Worm (Caenorhabditis elegans): Measurements from ENCODE around the gene gpa-2.

gpa-2 gene

ce11 chrV:8357756-8358155 lies 13.0 kb upstream of the gpa-2 start:
- TF ChIP-seq F10B5.3 (tag; optimal IDR thresholded peaks at IDR 0.05) = no peak
- no peak for TF ChIP-seq nhr-102 (tag; optimal IDR thresholded peaks at IDR 0.05)
- no peak for TF ChIP-seq ztf-7 (tag; optimal IDR thresholded peaks at IDR 0.05)
- TF ChIP-seq sdz-12 (GFP tag; optimal IDR thresholded peaks at IDR 0.05) = no peak
- TF ChIP-seq aha-1 (tag) = peak; percentile 92
- TF ChIP-seq ctbp-1 (GFP tag; IDR thresholded peaks at IDR 0.05) = no peak

- TF ChIP-seq aha-1 (tag) (peak; percentile 79), lin-38 (GFP tag; IDR thresholded peaks at IDR 0.05) (no peak), hlh-30 (tag; optimal IDR thresholded peaks at IDR 0.05; ENCODE audit: insufficient read depth) (no peak)
These were observed 12.1 kb upstream of the gpa-2 start for ce11 chrV:8358702-8359101.

- TF ChIP-seq mdt-29 (GFP tag; IDR thresholded peaks at IDR 0.05) (no peak), arid-1 (GFP tag; conservative IDR thresholded peaks at IDR 0.05) (no peak), mdl-1 (tag; optimal IDR thresholded peaks at IDR 0.05) (no peak), daf-16 (GFP tag; optimal IDR thresholded peaks at IDR 0.05) (no peak), daf-16 (tag; optimal IDR thresholded peaks at IDR 0.05) (peak; percentile 71), lin-13 (GFP tag; optimal IDR thresholded peaks at IDR 0.05) (no peak), spr-3 (GFP tag; optimal IDR thresholded peaks at IDR 0.05) (no peak), zfp-3 (GFP tag; conservative IDR thresholded peaks at IDR 0.05) (no peak), ceh-32 (tag; optimal IDR thresholded peaks at IDR 0.05; ENCODE audit: poor library complexity) (no peak), nhr-48 (tag; optimal IDR thresholded peaks at IDR 0.05) (peak; percentile 33), aly-2 (tag; optimal IDR thresholded peaks at IDR 0.05) (no peak), madf-9 (GFP tag; conservative IDR thresholded peaks at IDR 0.05) (no peak), Y5F2A.4 (GFP tag; optimal IDR thresholded peaks at IDR 0.05) (no peak), nhr-77 (tag; optimal IDR thresholded peaks at IDR 0.05) (peak; percentile 71), dpl-1 (GFP tag; optimal IDR thresholded peaks at IDR 0.05) (peak; percentile 80), ZK337.2 (GFP tag; IDR thresholded peaks at IDR 0.05) (no peak), T20F7.1 (GFP tag; optimal IDR thresholded peaks at IDR 0.05) (peak; percentile 72), lsy-2 (tag; optimal IDR thresholded peaks at IDR 0.05) (peak in 1 of 2 experiments; percentile 87), nhr-28 (tag; optimal IDR thresholded peaks at IDR 0.05) (peak; percentile 69), rbr-2 (tag; optimal IDR thresholded peaks at IDR 0.05) (peak; percentile 26), dve-1 (tag; optimal IDR thresholded peaks at IDR 0.05; ENCODE audit: insufficient read depth) (peak; percentile 89), hlh-30 (tag; optimal IDR thresholded peaks at IDR 0.05; ENCODE audit: insufficient read depth) (peak; percentile 36), R02D3.7 (tag; optimal IDR thresholded peaks at IDR 0.05) (no peak), nhr-6 (tag; optimal IDR thresholded peaks at IDR 0.05) (peak; percentile 36), ctbp-1 (GFP tag; IDR thresholded peaks at IDR 0.05) (no peak), pqm-1 (tag; optimal IDR thresholded peaks at IDR 0.05) (peak; percentile 71), snpc-4 (tag; optimal IDR thresholded peaks at IDR 0.05) (peak; percentile 31), pha-4 (GFP tag; IDR thresholded peaks at IDR 0.05) (no peak), pha-4 (tag; optimal IDR thresholded peaks at IDR 0.05) (peak; percentile 57), ztf-7 (tag; optimal IDR thresholded peaks at IDR 0.05) (peak; percentile 59), hif-1 (tag; optimal IDR thresholded peaks at IDR 0.05) (no peak), vab-7 (GFP tag; IDR thresholded peaks at IDR 0.05) (no peak)
These were observed 11.7 kb upstream of the gpa-2 start, which contains the start of gene mpdu-1 for ce11 chrV:8359113-8359564. TSS of gene mpdu-1 (minus strand) at chrV:8359163.

- TF ChIP-seq attf-4 (tag; optimal IDR thresholded peaks at IDR 0.05) (no peak), hlh-30 (tag; optimal IDR thresholded peaks at IDR 0.05; ENCODE audit: insufficient read depth) (no peak), F10B5.3 (tag; optimal IDR thresholded peaks at IDR 0.05) (no peak), daf-19 (GFP tag; conservative IDR thresholded peaks at IDR 0.05) (no peak), lsy-2 (tag; optimal IDR thresholded peaks at IDR 0.05) (no peak), unc-39 (tag; optimal IDR thresholded peaks at IDR 0.05) (no peak), rbr-2 (tag; optimal IDR thresholded peaks at IDR 0.05) (no peak), hlh-11 (tag; optimal IDR thresholded peaks at IDR 0.05) (no peak), zfp-2 (tag; optimal IDR thresholded peaks at IDR 0.05) (no peak), ZK337.2 (GFP tag; IDR thresholded peaks at IDR 0.05) (no peak), nhr-11 (tag; optimal IDR thresholded peaks at IDR 0.05) (no peak)
These were observed 11.0 kb upstream of the gpa-2 start, which contains the start of gene F38E1.6 for ce11 chrV:8359792-8360191. TSS of gene F38E1.6 (plus strand) at chrV:8360092.
